Fruit fly (Drosophila melanogaster) whole organism, wandering third instar larva: Measurements from ENCODE around the gene CG3038.

ENCODE experiments used
- Dfd ChIP-seq: fragments of >200 bp; optimal IDR thresholded peaks from 2 replicates; lab custom pipeline; 2017; ENCODE audit warnings: missing biosample characterization, missing genetic modification characterization
- HLH106 ChIP-seq: fragments of 200-800 bp; optimal IDR thresholded peaks from 3 replicates; lab custom pipeline; 2019; ENCODE audit warnings: missing biosample characterization, mild to moderate bottlenecking, missing genetic modification characterization, moderate library complexity
- Jra ChIP-seq: sonication (Bioruptor generic); optimal IDR thresholded peaks from 2 replicates; lab custom pipeline; 2016; ENCODE audit warnings: missing biosample characterization, missing genetic modification characterization
- Rel ChIP-seq, 2 experiments: fragments of 200-800 bp; sonication (Bioruptor generic) in 1 of 2; optimal IDR thresholded peaks; 2 replicates in 1 of 2; 3 replicates in 1 of 2; lab custom pipeline; 2016 to 2019; ENCODE audit warnings: mild to moderate bottlenecking in 2 of 2, missing biosample characterization in 2 of 2, missing genetic modification characterization in 2 of 2, moderate library complexity in 1 of 2
- ey ChIP-seq: fragments of 200-800 bp; sonication (Bioruptor generic); optimal IDR thresholded peaks from 2 replicates; lab custom pipeline; 2016; ENCODE audit warnings: missing biosample characterization, missing genetic modification characterization
- fru ChIP-seq: fragments of 200-800 bp; sonication (Bioruptor generic); optimal IDR thresholded peaks from 3 replicates; lab custom pipeline; 2016; ENCODE audit warnings: missing biosample characterization, mild to moderate bottlenecking, missing genetic modification characterization
- h ChIP-seq: fragments of 200-800 bp; sonication (Bioruptor generic); optimal IDR thresholded peaks from 3 replicates; lab custom pipeline; 2016; ENCODE audit warnings: missing biosample characterization, mild to moderate bottlenecking, missing genetic modification characterization
- pan ChIP-seq: fragments of >200 bp; optimal IDR thresholded peaks from 2 replicates; lab custom pipeline; 2017
- sage ChIP-seq: fragments of 200-800 bp; sonication (Bioruptor generic); optimal IDR thresholded peaks from 2 replicates; lab custom pipeline; 2016; ENCODE audit warnings: missing biosample characterization, mild to moderate bottlenecking, missing genetic modification characterization

- peak; percentile 40 for TF ChIP-seq HLH106
- TF ChIP-seq h (GFP tag; lab: Kevin White, UChicago): peak; percentile 57
- TF ChIP-seq fru: peak; percentile 51
- no peak for TF ChIP-seq pan (lab: Kevin White, UChicago)
- TF ChIP-seq sage: no peak
- no peak for TF ChIP-seq Dfd (GFP tag; lab: Kevin White, UChicago)
- TF ChIP-seq Rel (GFP tag; optimal IDR thresholded peaks at IDR 0.05; lab: Kevin White, UChicago): peak; percentile 14
- no peak for TF ChIP-seq Rel (tag; optimal IDR thresholded peaks at IDR 0.05; lab: Kevin White, UChicago)
- TF ChIP-seq Jra (GFP tag; lab: Kevin White, UChicago): peak; percentile 25
- TF ChIP-seq ey: peak; percentile 43
These were observed 18.2 kb upstream of the CG3038 start, which contains the start of gene CG13377 for dm6 chrX:263728-264344.
